Worm (Caenorhabditis elegans): Measurements from ENCODE around the gene C50H2.13.

ce11 chrV:9962394-9962793 is 36.1 kb downstream of the C50H2.13 start, which contains the start of gene madf-4:
- TF ChIP-seq him-1 (tag; optimal IDR thresholded peaks at IDR 0.05) (no peak), W03F9.2 (tag; optimal IDR thresholded peaks at IDR 0.05) (no peak), dao-5 (tag; optimal IDR thresholded peaks at IDR 0.05) (no peak)

Measured in whole organism, L4/young adult.